Worm (Caenorhabditis elegans) whole organism, early embryonic: ENCODE results near the gene F44D12.19.

Experiments used
- F13C5.2 ChIP-seq: sonication (generic microtip); optimal IDR thresholded peaks from 2 replicates; lab custom pipeline; 2017; ENCODE audit warnings: mild to moderate bottlenecking, missing genetic modification characterization, inconsistent platforms, missing compliant biosample characterization
- aly-1 ChIP-seq: sonication (generic microtip); optimal IDR thresholded peaks from 2 replicates; lab custom pipeline; 2016; ENCODE audit warnings: missing genetic modification characterization, missing compliant biosample characterization
- ama-1 ChIP-seq: fragments of 150-350 bp; optimal IDR thresholded peaks from 2 replicates; lab custom pipeline; 2014
- ceh-13 ChIP-seq: fragments of 200-800 bp; sonication (Bioruptor generic); optimal IDR thresholded peaks from 2 replicates; lab custom pipeline; 2018; ENCODE audit warnings: mild to moderate bottlenecking, missing genetic modification characterization, missing compliant biosample characterization
- ets-7 ChIP-seq: sonication (generic microtip); optimal IDR thresholded peaks from 2 replicates; lab custom pipeline; 2016; ENCODE audit warnings: missing genotype, missing genetic modification characterization, missing compliant biosample characterization
- flt-1 ChIP-seq: fragments of 200-800 bp; sonication (Bioruptor generic); IDR thresholded peaks from 2 replicates; pipeline ENCODE4 v1.3.6; 2022; ENCODE audit warnings: missing genetic modification characterization, missing compliant biosample characterization
- hmbx-1 ChIP-seq: sonication (generic microtip); optimal IDR thresholded peaks from 2 replicates; lab custom pipeline; 2016; ENCODE audit warnings: mild to moderate bottlenecking, missing genetic modification characterization, missing compliant biosample characterization
- hnd-1 ChIP-seq: sonication (generic microtip); optimal IDR thresholded peaks from 2 replicates; lab custom pipeline; 2016; ENCODE audit warnings: missing genetic modification characterization, missing compliant biosample characterization
- pes-1 ChIP-seq: fragments of 200-800 bp; sonication (Bioruptor generic); IDR thresholded peaks from 2 replicates; pipeline ENCODE4 v1.3.6; 2022; ENCODE audit warnings: missing genetic modification reagents, missing genetic modification characterization, missing compliant biosample characterization
- scrt-1 ChIP-seq: fragments of 200-800 bp; sonication (Bioruptor generic); IDR thresholded peaks from 2 replicates; pipeline ENCODE4 v1.3.6; 2022; ENCODE audit warnings: missing genetic modification characterization, missing compliant biosample characterization
- tbx-11 ChIP-seq: fragments of 200-800 bp; sonication (Bioruptor generic); IDR thresholded peaks from 2 replicates; pipeline ENCODE4 v1.3.6; 2022; ENCODE audit warnings: missing genetic modification characterization, missing compliant biosample characterization
- tbx-37 ChIP-seq: fragments of 200-800 bp; sonication (Bioruptor generic); conservative IDR thresholded peaks from 2 replicates; pipeline ENCODE4 v1.3.6; 2022; ENCODE audit warnings: missing genetic modification reagents, missing genetic modification characterization, missing compliant biosample characterization
- tra-4 ChIP-seq: sonication (generic microtip); optimal IDR thresholded peaks from 2 replicates; lab custom pipeline; 2017; ENCODE audit warnings: missing genetic modification characterization, missing compliant biosample characterization

DNA sequence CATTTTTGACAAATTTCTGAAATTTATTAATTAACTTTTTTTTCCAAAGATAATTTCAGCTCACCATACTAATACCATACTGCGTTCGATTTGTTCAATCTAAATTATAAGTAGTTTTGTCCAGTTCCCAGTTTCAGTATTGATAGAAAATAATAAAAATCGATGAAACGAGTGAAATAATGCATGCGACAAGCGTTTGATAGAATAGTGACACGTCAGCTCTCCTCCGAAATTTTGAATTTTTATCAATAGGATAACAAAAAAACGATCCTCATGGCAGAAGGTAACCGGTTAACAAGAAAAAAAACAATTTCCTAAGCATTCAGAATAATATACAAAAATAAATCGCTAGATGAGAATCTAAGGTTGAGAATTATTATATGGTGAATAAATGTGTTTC, 19.6 kb upstream of the F44D12.19 start, which contains the start of gene C47E12.3:
- TF ChIP-seq ceh-13 (GFP tag; lab: Kevin White, UChicago): no peak
- no peak for TF ChIP-seq ama-1 (lab: Kevin White, UChicago)
- no peak for TF ChIP-seq flt-1
- TF ChIP-seq tbx-37 (GFP tag; lab: Robert Waterston, UW): no peak
- TF ChIP-seq F13C5.2 (tag; lab: Kevin White, UChicago): no peak
- TF ChIP-seq hnd-1: no peak
- no peak for TF ChIP-seq pes-1
- TF ChIP-seq tra-4 (tag; lab: Kevin White, UChicago): no peak
- no peak for TF ChIP-seq tbx-11 (GFP tag; lab: Robert Waterston, UW)
- no peak for TF ChIP-seq hmbx-1
- no peak for TF ChIP-seq ets-7 (tag; lab: Kevin White, UChicago)
- TF ChIP-seq scrt-1 (GFP tag; lab: Robert Waterston, UW): no peak
- TF ChIP-seq aly-1 (tag; lab: Kevin White, UChicago): no peak
